Worm (Caenorhabditis elegans) whole organism, L2 larva: ENCODE results near the gene Y53F4B.23.

Source experiments
- C34F6.9 ChIP-seq: fragments of 150-350 bp; optimal IDR thresholded peaks from 2 replicates; lab custom pipeline; 2014; ENCODE audit warnings: missing biosample characterization, missing genetic modification characterization
- F13H6.1 ChIP-seq: sonication (generic microtip); optimal IDR thresholded peaks from 2 replicates; lab custom pipeline; 2016; ENCODE audit warnings: missing genetic modification characterization, missing compliant biosample characterization
- R02D3.7 ChIP-seq: fragments of 150-350 bp; optimal IDR thresholded peaks from 2 replicates; lab custom pipeline; 2014; ENCODE audit warnings: missing biosample characterization, missing genetic modification characterization
- alr-1 ChIP-seq: fragments of 150-350 bp; optimal IDR thresholded peaks from 2 replicates; lab custom pipeline; 2014; ENCODE audit warnings: missing biosample characterization, missing genetic modification characterization
- aly-2 ChIP-seq: fragments of 150-350 bp; optimal IDR thresholded peaks from 2 replicates; lab custom pipeline; 2014; ENCODE audit warnings: missing biosample characterization, missing genetic modification characterization
- ama-1 ChIP-seq: fragments of 150-350 bp; optimal IDR thresholded peaks from 2 replicates; lab custom pipeline; 2018; ENCODE audit warnings: inconsistent platforms
- ceh-82 ChIP-seq: fragments of 150-350 bp; optimal IDR thresholded peaks from 2 replicates; lab custom pipeline; 2014; ENCODE audit warnings: missing biosample characterization, missing genetic modification characterization
- dmd-4 ChIP-seq: sonication (generic microtip); optimal IDR thresholded peaks from 2 replicates; lab custom pipeline; 2017; ENCODE audit warnings: missing biosample characterization, missing genetic modification characterization
- egl-27 ChIP-seq: sonication (generic microtip); optimal IDR thresholded peaks from 3 replicates; lab custom pipeline; 2017; ENCODE audit warnings: missing biosample characterization, missing genetic modification reagents, missing genetic modification characterization
- fos-1 ChIP-seq: fragments of 150-350 bp; optimal IDR thresholded peaks from 2 replicates; lab custom pipeline; 2014; ENCODE audit warnings: missing biosample characterization, missing genetic modification characterization
- lin-11 ChIP-seq: fragments of 150-350 bp; sonication (generic microtip); optimal IDR thresholded peaks from 2 replicates; lab custom pipeline; 2014; ENCODE audit warnings: missing biosample characterization, missing genetic modification characterization, inconsistent platforms, mixed read lengths
- lin-13 ChIP-seq: fragments of 150-350 bp; optimal IDR thresholded peaks from 2 replicates; lab custom pipeline; 2014; ENCODE audit warnings: missing biosample characterization, missing genetic modification reagents, missing genetic modification characterization
- lsy-2 ChIP-seq, 2 experiments: fragments of 150-350 bp in 1 of 2; sonication (generic microtip) in 1 of 2; optimal IDR thresholded peaks; 2 replicates each; lab custom pipeline; 2014 to 2017; ENCODE audit warnings: missing biosample characterization in 2 of 2, missing genetic modification characterization in 2 of 2
- mbf-1 ChIP-seq: sonication (generic microtip); optimal IDR thresholded peaks from 2 replicates; lab custom pipeline; 2017; ENCODE audit warnings: missing biosample characterization, missing genetic modification characterization
- mdl-1 ChIP-seq, 2 experiments: fragments of 150-350 bp in 1 of 2; sonication (generic microtip) in 1 of 2; optimal IDR thresholded peaks; 2 replicates each; lab custom pipeline; 2017; ENCODE audit warnings: missing biosample characterization in 2 of 2, missing genetic modification characterization in 2 of 2
- nhr-10 ChIP-seq: sonication (generic microtip); optimal IDR thresholded peaks from 2 replicates; lab custom pipeline; 2017; ENCODE audit warnings: missing biosample characterization, missing genetic modification characterization
- nhr-12 ChIP-seq: fragments of 150-350 bp; optimal IDR thresholded peaks from 2 replicates; lab custom pipeline; 2014; ENCODE audit warnings: missing biosample characterization, missing genetic modification characterization
- nhr-21 ChIP-seq: fragments of 150-350 bp; optimal IDR thresholded peaks from 2 replicates; lab custom pipeline; 2014; ENCODE audit warnings: missing biosample characterization, missing genetic modification characterization
- nhr-23 ChIP-seq: fragments of 150-350 bp; optimal IDR thresholded peaks from 2 replicates; lab custom pipeline; 2014; ENCODE audit warnings: missing biosample characterization, missing genetic modification reagents, missing genetic modification characterization
- nhr-237 ChIP-seq: fragments of 150-350 bp; optimal IDR thresholded peaks from 2 replicates; lab custom pipeline; 2014; ENCODE audit warnings: missing biosample characterization, missing genetic modification characterization
- nhr-25 ChIP-seq: fragments of 150-350 bp; sonication (generic microtip); optimal IDR thresholded peaks from 3 replicates; lab custom pipeline; 2014; ENCODE audit warnings: missing biosample characterization, missing genetic modification characterization
- nhr-6 ChIP-seq: fragments of 150-350 bp; optimal IDR thresholded peaks from 2 replicates; lab custom pipeline; 2014; ENCODE audit warnings: missing biosample characterization, missing genetic modification characterization
- nhr-77 ChIP-seq: fragments of 150-350 bp; optimal IDR thresholded peaks from 2 replicates; lab custom pipeline; 2014; ENCODE audit warnings: missing biosample characterization, missing genetic modification characterization
- peb-1 ChIP-seq: fragments of 150-350 bp; optimal IDR thresholded peaks from 2 replicates; lab custom pipeline; 2014; ENCODE audit warnings: missing biosample characterization, missing genetic modification characterization
- sem-4 ChIP-seq: fragments of 150-350 bp; optimal IDR thresholded peaks from 2 replicates; lab custom pipeline; 2014; ENCODE audit warnings: missing biosample characterization, missing genetic modification reagents, missing genetic modification characterization
- skn-1 ChIP-seq: sonication (generic microtip); optimal IDR thresholded peaks from 2 replicates; lab custom pipeline; 2017; ENCODE audit warnings: missing biosample characterization, missing genetic modification characterization
- sma-3 ChIP-seq: sonication (generic microtip); optimal IDR thresholded peaks from 2 replicates; lab custom pipeline; 2016; ENCODE audit warnings: missing genetic modification reagents, missing genetic modification characterization, missing compliant biosample characterization
- sma-9 ChIP-seq, 2 experiments: fragments of 150-350 bp in 1 of 2; sonication (generic microtip) in 1 of 2; optimal IDR thresholded peaks; 2 replicates each; lab custom pipeline; 2014 to 2016; ENCODE audit warnings: missing genetic modification characterization in 2 of 2, mild to moderate bottlenecking in 1 of 2, missing biosample characterization in 1 of 2, missing compliant biosample characterization in 1 of 2, missing genetic modification reagents in 1 of 2, moderate library complexity in 1 of 2
- snpc-4 ChIP-seq: fragments of 150-350 bp; optimal IDR thresholded peaks from 2 replicates; lab custom pipeline; 2014; ENCODE audit warnings: missing biosample characterization, missing genetic modification characterization
- unc-39 ChIP-seq: fragments of 150-350 bp; optimal IDR thresholded peaks from 2 replicates; lab custom pipeline; 2014; ENCODE audit warnings: missing biosample characterization, missing genetic modification characterization
- unc-55 ChIP-seq: fragments of 150-350 bp; sonication (generic microtip); optimal IDR thresholded peaks from 3 replicates; lab custom pipeline; 2014; ENCODE audit warnings: missing biosample characterization, missing genetic modification reagents, missing genetic modification characterization
- unc-62 ChIP-seq: fragments of 150-350 bp; optimal IDR thresholded peaks from 2 replicates; lab custom pipeline; 2014; ENCODE audit warnings: missing biosample characterization, missing genetic modification reagents, missing genetic modification characterization
- ztf-1 ChIP-seq: fragments of 200-800 bp; sonication (Bioruptor generic); conservative IDR thresholded peaks from 2 replicates; pipeline ENCODE4 v1.3.6; 2022; ENCODE audit warnings: missing genetic modification characterization, missing compliant biosample characterization
- ztf-11 ChIP-seq: sonication (generic microtip); optimal IDR thresholded peaks from 2 replicates; lab custom pipeline; 2017; ENCODE audit warnings: missing biosample characterization, missing genetic modification characterization

Gene Y53F4B.23

DNA sequence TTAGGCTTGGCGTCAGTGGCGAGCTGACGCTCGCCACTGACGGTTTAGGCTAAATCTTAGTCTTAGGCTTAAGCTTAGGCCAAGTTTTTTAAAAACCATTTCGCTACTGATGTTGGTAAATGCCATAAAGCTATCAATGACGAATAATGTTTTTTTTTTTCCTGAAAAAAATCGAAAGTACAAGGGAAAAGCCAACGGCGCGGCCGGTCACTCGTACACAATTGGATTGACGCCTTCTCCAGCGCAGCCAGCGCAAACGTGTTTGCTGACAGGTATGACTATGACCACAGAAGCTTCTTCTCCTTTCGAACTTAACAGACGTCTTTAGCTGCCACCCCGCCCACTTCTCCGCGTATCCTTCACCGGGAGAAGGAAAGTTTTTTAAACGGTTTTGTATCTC is 21.3 kb downstream of the Y53F4B.23 start, which contains the start of gene Y53F4B.27:
Y53F4B.27 (plus strand) TSS at position 301 of the 400 bp plus-strand sequence.
- TF ChIP-seq F13H6.1 (tag; lab: Kevin White, UChicago) (no peak), egl-27 (tag; lab: Kevin White, UChicago) (no peak), lin-11 (tag; lab: Kevin White, UChicago) (no peak), nhr-25 (no peak), unc-62 (GFP tag; lab: Kevin White, UChicago) (no peak), nhr-6 (no peak), nhr-237 (no peak), ztf-11 (tag; lab: Kevin White, UChicago) (no peak), sma-3 (GFP tag; lab: Kevin White, UChicago) (no peak), sma-9 (GFP tag; optimal IDR thresholded peaks at IDR 0.05; lab: Kevin White, UChicago) (no peak), sma-9 (tag; optimal IDR thresholded peaks at IDR 0.05; lab: Kevin White, UChicago) (no peak), ceh-82 (tag; lab: Kevin White, UChicago) (no peak)

DNA sequence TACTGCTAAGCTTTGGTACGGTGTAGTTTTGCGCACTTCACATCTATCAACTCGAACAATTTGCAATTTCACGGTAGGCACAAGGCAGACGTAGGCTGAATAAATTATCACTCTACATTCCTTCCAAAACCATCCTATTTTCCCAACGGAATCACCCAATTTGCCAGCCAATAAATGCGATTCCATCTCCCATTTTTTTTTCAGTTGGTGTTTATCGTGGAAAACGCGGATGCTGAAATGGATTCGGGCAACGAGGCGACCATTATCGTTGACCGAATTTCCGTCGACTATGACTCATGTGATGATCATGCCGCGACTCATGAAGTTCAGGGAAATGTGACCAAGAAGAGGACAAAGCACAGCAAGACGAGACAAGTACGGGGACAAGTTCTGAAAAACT is 24.1 kb downstream of the Y53F4B.23 start:
- no peak for TF ChIP-seq nhr-77 (tag; lab: Kevin White, UChicago)
- TF ChIP-seq egl-27 (tag; lab: Kevin White, UChicago), result no peak
- no peak for TF ChIP-seq R02D3.7 (tag; lab: Kevin White, UChicago)

DNA sequence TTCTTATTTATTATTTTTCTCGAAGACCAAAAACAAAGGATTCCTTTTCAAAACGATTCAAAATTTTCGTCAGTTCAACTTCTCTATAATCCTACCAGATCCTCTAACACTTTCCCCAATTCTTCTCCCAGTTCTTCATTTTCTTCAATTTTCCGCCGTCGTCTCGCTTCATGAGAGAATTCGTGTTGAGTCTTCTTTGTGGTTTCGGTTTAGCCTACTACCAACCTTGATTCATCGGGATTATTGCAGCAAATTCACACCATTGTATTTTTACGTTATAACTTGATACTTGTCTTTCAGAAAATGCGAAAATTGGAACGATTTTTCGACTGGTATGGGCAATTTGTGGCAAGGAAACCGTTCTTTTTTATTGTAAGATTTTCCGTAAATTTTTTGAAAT is 33.6 kb downstream of the Y53F4B.23 start, which contains the start of gene ptr-20:
ptr-20 (plus strand) TSS at position 301 of the 400 bp plus-strand sequence.
- no peak for TF ChIP-seq sma-9 (GFP tag; optimal IDR thresholded peaks at IDR 0.05; lab: Kevin White, UChicago)
- TF ChIP-seq sma-9 (tag; optimal IDR thresholded peaks at IDR 0.05; lab: Kevin White, UChicago), result no peak
- TF ChIP-seq lin-13 (GFP tag; lab: Kevin White, UChicago), result no peak
- TF ChIP-seq aly-2 (tag; lab: Kevin White, UChicago), result no peak
- TF ChIP-seq unc-55 (GFP tag; lab: Kevin White, UChicago), result no peak
- TF ChIP-seq nhr-21, result no peak
- no peak for TF ChIP-seq C34F6.9 (tag; lab: Kevin White, UChicago)
- TF ChIP-seq alr-1 (tag; lab: Kevin White, UChicago), result no peak
- TF ChIP-seq ceh-82 (tag; lab: Kevin White, UChicago), result no peak
- TF ChIP-seq fos-1 (tag; lab: Kevin White, UChicago), result no peak
- no peak for TF ChIP-seq ama-1 (lab: Kevin White, UChicago)
- TF ChIP-seq mbf-1, result no peak
- no peak for TF ChIP-seq skn-1
- no peak for TF ChIP-seq lsy-2 (tag; optimal IDR thresholded peaks at IDR 0.05; lab: Kevin White, UChicago)

DNA sequence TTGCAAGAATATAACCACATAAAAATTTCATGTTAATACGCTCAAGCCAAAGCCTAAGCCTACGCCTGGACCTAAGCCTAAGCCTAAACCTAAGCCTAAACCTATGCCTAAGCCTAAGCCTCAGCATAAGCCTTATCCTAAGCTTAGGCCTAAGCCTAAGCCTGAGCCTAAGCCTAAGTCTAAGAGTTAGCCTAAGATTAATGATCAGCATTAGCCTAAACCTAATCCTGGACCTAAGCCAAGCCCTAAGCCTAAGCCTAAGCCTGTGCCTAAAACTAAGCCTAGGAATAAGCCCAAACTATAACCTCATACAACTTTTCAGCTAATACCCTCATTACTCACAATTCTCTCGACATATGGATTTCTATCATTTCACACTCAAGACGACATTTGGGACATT is 34.1 kb downstream of the Y53F4B.23 start:
- no peak for TF ChIP-seq mdl-1 (tag; optimal IDR thresholded peaks at IDR 0.05; lab: Kevin White, UChicago)
- TF ChIP-seq nhr-12 (tag; lab: Kevin White, UChicago), result no peak
- TF ChIP-seq skn-1, result no peak
- no peak for TF ChIP-seq unc-39 (tag; lab: Kevin White, UChicago)
- TF ChIP-seq snpc-4 (tag; lab: Kevin White, UChicago), result no peak
- no peak for TF ChIP-seq alr-1 (tag; lab: Kevin White, UChicago)
- TF ChIP-seq nhr-25, result no peak
- TF ChIP-seq dmd-4 (tag; lab: Kevin White, UChicago), result no peak
- TF ChIP-seq nhr-23, result no peak
- no peak for TF ChIP-seq nhr-10
- TF ChIP-seq peb-1 (tag; lab: Kevin White, UChicago), result no peak
- no peak for TF ChIP-seq sem-4 (tag; lab: Kevin White, UChicago)
- TF ChIP-seq nhr-237, result no peak
- TF ChIP-seq egl-27 (tag; lab: Kevin White, UChicago), result no peak
- TF ChIP-seq F13H6.1 (tag; lab: Kevin White, UChicago), result no peak
- no peak for TF ChIP-seq lin-11 (tag; lab: Kevin White, UChicago)

DNA sequence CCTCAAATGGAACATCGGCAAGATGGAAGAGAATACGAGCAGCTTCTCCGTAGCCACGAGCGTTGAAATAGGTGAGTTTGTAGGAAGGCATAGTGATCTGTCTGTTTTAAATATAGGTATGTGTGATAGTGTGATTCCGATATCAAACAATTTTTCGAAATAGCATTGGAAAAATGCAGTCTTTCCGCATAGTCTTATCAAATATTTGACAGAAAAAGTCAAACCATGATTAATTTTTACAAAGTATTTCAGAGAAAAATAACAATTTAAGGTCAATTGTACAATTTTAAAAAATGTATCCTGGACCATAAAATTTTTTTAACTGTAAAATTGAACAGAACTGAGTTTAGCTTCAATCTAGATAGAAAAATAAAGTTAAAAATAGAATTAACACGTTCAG is 40.1 kb downstream of the Y53F4B.23 start, which contains the start of gene gst-26:
gst-26 (minus strand) TSS at position 101 of the 400 bp plus-strand sequence.
- peak; percentile 25 for TF ChIP-seq fos-1 (tag; lab: Kevin White, UChicago)
- no peak for TF ChIP-seq ztf-1 (GFP tag; lab: Robert Waterston, UW)
- no peak for TF ChIP-seq nhr-237
